Worm (Caenorhabditis elegans) whole organism, young adult: Measurements from ENCODE around the gene abu-2.

Experiments used
- F39B2.1 ChIP-seq: fragments of 200-800 bp; sonication (Bioruptor generic); IDR thresholded peaks from 2 replicates; pipeline ENCODE4 v1.3.6; 2022; ENCODE audit warnings: missing genetic modification reagents, missing genetic modification characterization, missing compliant biosample characterization
- F49E8.2 ChIP-seq: sonication (generic microtip); optimal IDR thresholded peaks from 3 replicates; lab custom pipeline; 2017; ENCODE audit warnings: missing genetic modification characterization, mild to moderate bottlenecking, missing compliant biosample characterization, antibody characterized with exemption, moderate library complexity; ENCODE audit not compliant: insufficient read depth
- ama-1 ChIP-seq, 3 experiments: fragments of 150-350 bp in 1 of 3; sonication (generic microtip) in 2 of 3; optimal IDR thresholded peaks; 2 replicates each; lab custom pipeline; 2014 to 2018; ENCODE audit warnings: missing biosample characterization in 2 of 3, missing genetic modification characterization in 2 of 3, missing genetic modification reagents in 2 of 3
- hrde-1 ChIP-seq: sonication (generic microtip); optimal IDR thresholded peaks from 2 replicates; lab custom pipeline; 2016; ENCODE audit warnings: missing genetic modification characterization, mild to moderate bottlenecking, missing compliant biosample characterization, moderate library complexity, missing genotype, missing genetic modification reagents, borderline replicate concordance
- lir-1 ChIP-seq: fragments of 200-800 bp; sonication (Bioruptor generic); conservative IDR thresholded peaks from 2 replicates; pipeline ENCODE4 v1.3.6; 2022; ENCODE audit warnings: missing genetic modification reagents, missing genetic modification characterization, missing compliant biosample characterization
- lsl-1 ChIP-seq: fragments of 200-800 bp; sonication (Bioruptor generic); optimal IDR thresholded peaks from 2 replicates; lab custom pipeline; 2018; ENCODE audit warnings: mild to moderate bottlenecking, missing genetic modification characterization, moderate library complexity, missing compliant biosample characterization
- lsy-27 ChIP-seq: sonication (generic microtip); optimal IDR thresholded peaks from 2 replicates; lab custom pipeline; 2017; ENCODE audit warnings: missing genetic modification characterization, mild to moderate bottlenecking, missing compliant biosample characterization, antibody characterized with exemption, missing genotype, borderline replicate concordance; ENCODE audit not compliant: insufficient read depth
- madf-10 ChIP-seq: sonication (generic microtip); optimal IDR thresholded peaks from 2 replicates; lab custom pipeline; 2016; ENCODE audit warnings: mild to moderate bottlenecking, missing genetic modification characterization, missing compliant biosample characterization
- mcd-1 ChIP-seq: fragments of 200-800 bp; sonication (Bioruptor generic); IDR thresholded peaks from 2 replicates; pipeline ENCODE4 v1.3.6; 2022; ENCODE audit warnings: missing genetic modification reagents, missing genetic modification characterization, missing compliant biosample characterization
- nfyb-1 ChIP-seq: fragments of 200-800 bp; sonication (Bioruptor generic); IDR thresholded peaks from 2 replicates; pipeline ENCODE4 v1.3.6; 2022; ENCODE audit warnings: missing genetic modification reagents, missing genetic modification characterization, missing compliant biosample characterization
- sea-2 ChIP-seq: fragments of 200-800 bp; sonication (Bioruptor generic); IDR thresholded peaks from 2 replicates; pipeline ENCODE4 v1.3.6; 2022; ENCODE audit warnings: missing genetic modification characterization, missing compliant biosample characterization
- tbx-9 ChIP-seq: sonication (generic microtip); optimal IDR thresholded peaks from 2 replicates; lab custom pipeline; 2016; ENCODE audit warnings: borderline replicate concordance, missing genetic modification characterization, inconsistent platforms, missing compliant biosample characterization
- unc-130 ChIP-seq: sonication (generic microtip); optimal IDR thresholded peaks from 2 replicates; lab custom pipeline; 2016; ENCODE audit warnings: missing genetic modification reagents, missing genetic modification characterization, missing compliant biosample characterization

DNA sequence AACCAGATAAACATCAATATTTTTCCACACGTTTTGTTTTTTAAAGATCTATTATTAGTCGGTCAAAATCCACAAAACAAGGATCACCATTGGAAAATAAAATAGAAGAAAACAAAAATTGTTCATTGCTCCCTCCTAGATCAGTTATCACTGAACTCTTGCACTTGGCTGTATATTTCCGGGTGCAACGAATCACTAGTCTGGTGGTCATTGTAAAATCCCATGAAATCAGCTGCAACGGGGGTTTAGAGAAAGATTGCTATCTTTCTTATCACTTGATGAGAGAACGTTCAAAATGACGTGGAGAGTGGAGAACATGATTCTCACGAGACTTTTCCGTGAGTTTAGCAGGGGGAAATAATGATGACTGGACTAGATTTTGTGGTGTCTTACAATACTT, 14.7 kb downstream of the abu-2 start:
- TF ChIP-seq unc-130 (no peak), F49E8.2 (tag; lab: Kevin White, UChicago) (no peak), F39B2.1 (GFP tag; lab: Robert Waterston, UW) (no peak), tbx-9 (tag; lab: Kevin White, UChicago) (no peak), lir-1 (GFP tag; lab: Robert Waterston, UW) (0 out of 2 replicates have a peak, but pooled peaks have one; percentile 8), lsl-1 (GFP tag; lab: Kevin White, UChicago) (no peak), nfyb-1 (no peak), ama-1 (optimal IDR thresholded peaks at IDR 0.05; lab: Kevin White, UChicago) (no peak), ama-1 (GFP tag; optimal IDR thresholded peaks at IDR 0.05; lab: Kevin White, UChicago) (no peak), lsy-27 (no peak), sea-2 (GFP tag; lab: Robert Waterston, UW) (no peak), hrde-1 (no peak), mcd-1 (GFP tag; lab: Robert Waterston, UW) (no peak), madf-10 (no peak)
